Worm (Caenorhabditis elegans): ENCODE results near the gene math-9.

- TF ChIP-seq B0336.3 (GFP tag; IDR thresholded peaks at IDR 0.05), result no peak
- no peak for TF ChIP-seq unc-130 (GFP tag; optimal IDR thresholded peaks at IDR 0.05)
- TF ChIP-seq T26A5.8 (tag; optimal IDR thresholded peaks at IDR 0.05), result no peak
- TF ChIP-seq nfya-1 (tag; optimal IDR thresholded peaks at IDR 0.05; ENCODE audit: borderline replicate concordance, insufficient read depth), result no peak
- no peak for TF ChIP-seq C06A6.2 (GFP tag; conservative IDR thresholded peaks at IDR 0.05)
- no peak for TF ChIP-seq snpc-4 (GFP tag; optimal IDR thresholded peaks at IDR 0.05)
- no peak for TF ChIP-seq snpc-4 (tag; optimal IDR thresholded peaks at IDR 0.05)
- TF ChIP-seq snpc-3.4 (tag; optimal IDR thresholded peaks at IDR 0.05), result no peak
- no peak for TF ChIP-seq pha-4 (tag; optimal IDR thresholded peaks at IDR 0.05)
- TF ChIP-seq ama-1 (optimal IDR thresholded peaks at IDR 0.05), result no peak
- TF ChIP-seq ama-1 (GFP tag; optimal IDR thresholded peaks at IDR 0.05), result no peak
- TF ChIP-seq hlh-26 (GFP tag; conservative IDR thresholded peaks at IDR 0.05), result no peak
- no peak for TF ChIP-seq snpc-1.1 (tag; optimal IDR thresholded peaks at IDR 0.05; ENCODE audit: insufficient read depth)
Observed at ce11 chrII:1921018-1921417, 30.4 kb upstream of the math-9 start, which contains the start of gene bath-7.

Measured in whole organism, young adult.